Worm (Caenorhabditis elegans) whole organism, mixed stage, embryonic: ENCODE measurements around the gene srh-109.

Experiments used
- ces-1 ChIP-seq: fragments of 150-350 bp; optimal IDR thresholded peaks from 2 replicates; lab custom pipeline; 2014; ENCODE audit warnings: missing biosample characterization, missing genetic modification reagents, missing genetic modification characterization
- elt-1 ChIP-seq: sonication (generic microtip); optimal IDR thresholded peaks from 2 replicates; lab custom pipeline; 2017; ENCODE audit warnings: missing genetic modification characterization, mild to moderate bottlenecking, missing compliant biosample characterization, antibody characterized with exemption, moderate library complexity, borderline replicate concordance; ENCODE audit not compliant: insufficient read depth
- lin-13 ChIP-seq: fragments of 150-350 bp; optimal IDR thresholded peaks from 2 replicates; lab custom pipeline; 2014; ENCODE audit warnings: missing biosample characterization, missing genetic modification characterization
- mep-1 ChIP-seq: fragments of 150-350 bp; optimal IDR thresholded peaks from 2 replicates; lab custom pipeline; 2017; ENCODE audit warnings: missing biosample characterization, missing genetic modification reagents, missing genetic modification characterization, inconsistent platforms
- nhr-237 ChIP-seq: fragments of 150-350 bp; optimal IDR thresholded peaks from 2 replicates; lab custom pipeline; 2014; ENCODE audit warnings: missing biosample characterization, missing genetic modification characterization
- pha-4 ChIP-seq: fragments of 150-350 bp; optimal IDR thresholded peaks from 2 replicates; lab custom pipeline; 2018; ENCODE audit warnings: missing biosample characterization, missing genetic modification reagents, missing genetic modification characterization
- snpc-4 ChIP-seq: fragments of 150-350 bp; optimal IDR thresholded peaks from 2 replicates; lab custom pipeline; 2014; ENCODE audit warnings: missing biosample characterization, missing genetic modification characterization
- unc-62 ChIP-seq: fragments of 150-350 bp; optimal IDR thresholded peaks from 2 replicates; lab custom pipeline; 2014; ENCODE audit warnings: missing biosample characterization, missing genetic modification reagents, missing genetic modification characterization

DNA sequence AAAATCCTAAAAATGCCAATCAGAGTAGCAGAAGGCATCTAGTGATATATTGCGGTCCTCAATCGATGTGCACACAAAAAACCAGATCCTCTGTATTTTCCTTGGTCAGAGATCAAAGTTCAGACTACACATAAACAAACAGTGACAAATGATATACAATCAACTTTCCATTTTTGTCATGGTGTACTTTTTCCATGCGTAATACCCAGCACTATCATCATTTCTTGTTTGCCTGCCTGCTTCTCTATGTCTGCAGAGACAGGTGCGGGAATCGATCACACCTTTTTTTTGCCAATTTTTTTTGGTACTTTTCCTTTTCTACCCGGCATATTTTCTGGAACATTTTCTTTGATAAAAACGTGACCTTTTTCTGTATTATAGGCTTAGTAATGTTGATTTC, 38.0 kb upstream of the srh-109 start:
- no peak for TF ChIP-seq mep-1 (tag; lab: Kevin White, UChicago)
- TF ChIP-seq unc-62 (GFP tag; lab: Kevin White, UChicago): no peak
- no peak for TF ChIP-seq pha-4 (tag; lab: Kevin White, UChicago)
- no peak for TF ChIP-seq elt-1 (tag; lab: Kevin White, UChicago)
- TF ChIP-seq ces-1 (GFP tag; lab: Kevin White, UChicago): no peak
- no peak for TF ChIP-seq snpc-4
- no peak for TF ChIP-seq lin-13 (tag; lab: Kevin White, UChicago)
- TF ChIP-seq nhr-237: no peak
